Comparison of ENCODE assay signal across 1 fruit fly cellular context in genomic region chr3L:19260278-19260803, dm6.
TF ChIP-seq lines count a peak whose summit lies in the region.

Gene nes (minus strand): TSS chr3L:19260679.

TF ChIP-seq in whole organism, embryonic, 481 proteins besides CTCF, POLR2A, EP300 and RAD21 (continued from another document):
- TF ChIP-seq CG34422 (GFP tag; IDR thresholded peaks at IDR 0.05; lab: Robert Waterston, UW) = peak; percentile 8; the same call in 1 of the 3 replicates
- peak; percentile 54 for TF ChIP-seq MBD-R2 (GFP tag; IDR thresholded peaks at IDR 0.05; lab: Robert Waterston, UW)
- TF ChIP-seq CG8290 (GFP tag; optimal IDR thresholded peaks at IDR 0.05; lab: Kevin White, UChicago) = no peak
- peak in 1 of 2 experiments; percentile 56 for TF ChIP-seq CG8290 (tag; optimal IDR thresholded peaks at IDR 0.05; lab: Kevin White, UChicago)
- no peak for TF ChIP-seq usp (GFP tag; optimal IDR thresholded peaks at IDR 0.05; lab: Kevin White, UChicago)
- peak; percentile 37 for TF ChIP-seq CG10147 (GFP tag; optimal IDR thresholded peaks at IDR 0.05; lab: Kevin White, UChicago)
- no peak for TF ChIP-seq Vsx1 (GFP tag; optimal IDR thresholded peaks at IDR 0.05; lab: Kevin White, UChicago)
- no peak for TF ChIP-seq CG6813 (GFP tag; optimal IDR thresholded peaks at IDR 0.05; lab: Kevin White, UChicago)
- no peak for TF ChIP-seq CG9609 (GFP tag; optimal IDR thresholded peaks at IDR 0.05; lab: Kevin White, UChicago)
- peak; percentile 18; the same call in 1 of the 3 replicates for TF ChIP-seq CG14050 (GFP tag; IDR thresholded peaks at IDR 0.05; lab: Robert Waterston, UW)
- TF ChIP-seq CG3847 (GFP tag; IDR thresholded peaks at IDR 0.05; lab: Robert Waterston, UW) = peak; percentile 26
- TF ChIP-seq CG1603 (tag; optimal IDR thresholded peaks at IDR 0.05; lab: Kevin White, UChicago) = peak; percentile 49
- TF ChIP-seq aop (GFP tag; IDR thresholded peaks at IDR 0.05; lab: Robert Waterston, UW) = no peak
- TF ChIP-seq Stat92E (GFP tag; optimal IDR thresholded peaks at IDR 0.05; lab: Kevin White, UChicago) = no peak
- no peak for TF ChIP-seq sima (GFP tag; optimal IDR thresholded peaks at IDR 0.05; lab: Kevin White, UChicago)
- no peak for TF ChIP-seq CG4328 (GFP tag; optimal IDR thresholded peaks at IDR 0.05; lab: Kevin White, UChicago)
- peak; percentile 18 for TF ChIP-seq Abd-B (GFP tag; optimal IDR thresholded peaks at IDR 0.05; lab: Kevin White, UChicago)
- TF ChIP-seq tap (tag; optimal IDR thresholded peaks at IDR 0.05; lab: Kevin White, UChicago) = no peak
- TF ChIP-seq CG12299 (tag; optimal IDR thresholded peaks at IDR 0.05; lab: Kevin White, UChicago) = peak; percentile 6
- no peak for TF ChIP-seq dan (GFP tag; IDR thresholded peaks at IDR 0.05; lab: Robert Waterston, UW)
- TF ChIP-seq CG2120 (GFP tag; optimal IDR thresholded peaks at IDR 0.05; lab: Kevin White, UChicago) = peak; percentile 39
- peak; percentile 82 for TF ChIP-seq Ets65A (GFP tag; lab: Kevin White, UChicago)
- no peak for TF ChIP-seq CG13894 (tag; optimal IDR thresholded peaks at IDR 0.05; lab: Kevin White, UChicago)
- TF ChIP-seq mam (GFP tag; optimal IDR thresholded peaks at IDR 0.05; lab: Kevin White, UChicago) = peak; percentile 3
- 0 out of 2 replicates have a peak, but pooled peaks have one; percentile 12 for TF ChIP-seq Taf1 (GFP tag; IDR thresholded peaks at IDR 0.05; lab: Robert Waterston, UW)
- TF ChIP-seq tin (GFP tag; optimal IDR thresholded peaks at IDR 0.05; lab: Kevin White, UChicago) = no peak
- TF ChIP-seq CG8924 (tag; optimal IDR thresholded peaks at IDR 0.05; lab: Kevin White, UChicago) = peak; percentile 23
- TF ChIP-seq HLH4C (GFP tag; IDR thresholded peaks at IDR 0.05; lab: Robert Waterston, UW; ENCODE audit: partially characterized antibody) = peak; percentile 27; the same call in 1 of the 3 replicates
- peak; percentile 41 for TF ChIP-seq Scr (GFP tag; IDR thresholded peaks at IDR 0.05; lab: Robert Waterston, UW; ENCODE audit: partially characterized antibody)
- TF ChIP-seq Drgx (GFP tag; IDR thresholded peaks at IDR 0.05; lab: Robert Waterston, UW) = no peak
- TF ChIP-seq esg (GFP tag; conservative IDR thresholded peaks at IDR 0.05; lab: Robert Waterston, UW) = no peak
- TF ChIP-seq CG13287 (GFP tag; IDR thresholded peaks at IDR 0.05; lab: Robert Waterston, UW; ENCODE audit: partially characterized antibody) = peak; percentile 47; the same call in 1 of the 2 replicates
- peak; percentile 71 for TF ChIP-seq exex (tag; optimal IDR thresholded peaks at IDR 0.05; lab: Kevin White, UChicago)
- TF ChIP-seq ssp (GFP tag; IDR thresholded peaks at IDR 0.05; lab: Robert Waterston, UW) = 0 out of 2 replicates have a peak, but pooled peaks have one; percentile 41
- peak; percentile 3 for TF ChIP-seq nom (GFP tag; optimal IDR thresholded peaks at IDR 0.05; lab: Kevin White, UChicago)
- TF ChIP-seq CG18764 (GFP tag; optimal IDR thresholded peaks at IDR 0.05; lab: Kevin White, UChicago) = no peak
- peak in 1 of 2 experiments; percentile 80 for TF ChIP-seq Hr78 (GFP tag; optimal IDR thresholded peaks at IDR 0.05; lab: Kevin White, UChicago)
- TF ChIP-seq CG17568 (GFP tag; optimal IDR thresholded peaks at IDR 0.05; lab: Kevin White, UChicago) = no peak
- no peak for TF ChIP-seq CG2712 (tag; optimal IDR thresholded peaks at IDR 0.05; lab: Kevin White, UChicago)
- peak; percentile 62 for TF ChIP-seq CG4617 (GFP tag; optimal IDR thresholded peaks at IDR 0.05; lab: Kevin White, UChicago; ENCODE audit: borderline replicate concordance)
- TF ChIP-seq CG8359 (GFP tag; optimal IDR thresholded peaks at IDR 0.05; lab: Kevin White, UChicago; ENCODE audit: borderline replicate concordance) = no peak
- no peak for TF ChIP-seq CG13424 (tag; optimal IDR thresholded peaks at IDR 0.05; lab: Kevin White, UChicago)
- no peak for TF ChIP-seq CG11456 (GFP tag; IDR thresholded peaks at IDR 0.05; lab: Robert Waterston, UW)
- TF ChIP-seq CrebB (tag; optimal IDR thresholded peaks at IDR 0.05; lab: Kevin White, UChicago) = peak; percentile 14
- no peak; the same call in 1 of the 2 replicates for TF ChIP-seq CG9215 (GFP tag; IDR thresholded peaks at IDR 0.05; lab: Robert Waterston, UW)
- peak; percentile 78 for TF ChIP-seq Med (GFP tag; lab: Kevin White, UChicago)
- TF ChIP-seq her (GFP tag; optimal IDR thresholded peaks at IDR 0.05; lab: Kevin White, UChicago) = no peak
- peak; percentile 13; the same call in 1 of the 4 replicates for TF ChIP-seq Gug (GFP tag; IDR thresholded peaks at IDR 0.05; lab: Robert Waterston, UW)
- TF ChIP-seq nmo (GFP tag; optimal IDR thresholded peaks at IDR 0.05; lab: Kevin White, UChicago) = no peak
- 0 out of 2 replicates have a peak, but pooled peaks have one; percentile 10 for TF ChIP-seq Rfx (GFP tag; IDR thresholded peaks at IDR 0.05; lab: Robert Waterston, UW)
- TF ChIP-seq jumu (GFP tag; optimal IDR thresholded peaks at IDR 0.05; lab: Kevin White, UChicago) = no peak
- no peak for TF ChIP-seq h (optimal IDR thresholded peaks at IDR 0.05; lab: Kevin White, UChicago)
- peak; percentile 45 for TF ChIP-seq CG12769 (tag; optimal IDR thresholded peaks at IDR 0.05; lab: Kevin White, UChicago)
- peak; percentile 7 for TF ChIP-seq YL-1 (GFP tag; optimal IDR thresholded peaks at IDR 0.05; lab: Kevin White, UChicago)
- peak; percentile 9 for TF ChIP-seq bab2 (GFP tag; optimal IDR thresholded peaks at IDR 0.05; lab: Kevin White, UChicago)
- peak; percentile 6 for TF ChIP-seq CG14710 (tag; optimal IDR thresholded peaks at IDR 0.05; lab: Kevin White, UChicago)
- no peak for TF ChIP-seq ATbp (GFP tag; optimal IDR thresholded peaks at IDR 0.05; lab: Kevin White, UChicago)
- peak; percentile 10 for TF ChIP-seq CG1602 (GFP tag; optimal IDR thresholded peaks at IDR 0.05; lab: Kevin White, UChicago)
- no peak for TF ChIP-seq CG10462 (GFP tag; optimal IDR thresholded peaks at IDR 0.05; lab: Kevin White, UChicago)
- peak; percentile 17 for TF ChIP-seq Jarid2 (GFP tag; optimal IDR thresholded peaks at IDR 0.05; lab: Kevin White, UChicago)
- 0 out of 3 replicates have a peak, but pooled peaks have one; percentile 29 for TF ChIP-seq knrl (GFP tag; IDR thresholded peaks at IDR 0.05; lab: Robert Waterston, UW; ENCODE audit: partially characterized antibody)
- TF ChIP-seq slbo (GFP tag; IDR thresholded peaks at IDR 0.05; lab: Robert Waterston, UW) = peak; percentile 68
- peak; percentile 3 for TF ChIP-seq CoRest (tag; optimal IDR thresholded peaks at IDR 0.05; lab: Kevin White, UChicago)
- peak; percentile 49; the same call in 1 of the 2 replicates for TF ChIP-seq CG32532 (GFP tag; IDR thresholded peaks at IDR 0.05; lab: Robert Waterston, UW)
- no peak for TF ChIP-seq CG5953 (GFP tag; IDR thresholded peaks at IDR 0.05; lab: Robert Waterston, UW)
- peak; percentile 84 for TF ChIP-seq ftz-f1 (GFP tag; optimal IDR thresholded peaks at IDR 0.05; lab: Kevin White, UChicago)
- no peak for TF ChIP-seq abd-A (tag; optimal IDR thresholded peaks at IDR 0.05; lab: Kevin White, UChicago)
- peak; percentile 52; the same call in 1 of the 2 replicates for TF ChIP-seq Bgb (GFP tag; IDR thresholded peaks at IDR 0.05; lab: Robert Waterston, UW; ENCODE audit: partially characterized antibody)
- TF ChIP-seq bcd (GFP tag; optimal IDR thresholded peaks at IDR 0.05; lab: Kevin White, UChicago) = no peak
- peak; percentile 1 for TF ChIP-seq CG13624 (GFP tag; optimal IDR thresholded peaks at IDR 0.05; lab: Kevin White, UChicago)
- no peak for TF ChIP-seq Poxn (GFP tag; IDR thresholded peaks at IDR 0.05; lab: Robert Waterston, UW)
- peak; percentile 28 for TF ChIP-seq zfh2 (GFP tag; optimal IDR thresholded peaks at IDR 0.05; lab: Kevin White, UChicago)
- no peak for TF ChIP-seq CG2678 (tag; optimal IDR thresholded peaks at IDR 0.05; lab: Kevin White, UChicago)
- peak; percentile 2 for TF ChIP-seq CG15514 (GFP tag; optimal IDR thresholded peaks at IDR 0.05; lab: Kevin White, UChicago)
- TF ChIP-seq mirr (GFP tag; optimal IDR thresholded peaks at IDR 0.05; lab: Kevin White, UChicago) = peak; percentile 6
- no peak for TF ChIP-seq CG9727 (GFP tag; optimal IDR thresholded peaks at IDR 0.05; lab: Kevin White, UChicago)
- no peak for TF ChIP-seq lab (GFP tag; optimal IDR thresholded peaks at IDR 0.05; lab: Kevin White, UChicago)
- TF ChIP-seq onecut (GFP tag; IDR thresholded peaks at IDR 0.05; lab: Robert Waterston, UW) = no peak
- TF ChIP-seq Fer1 (GFP tag; optimal IDR thresholded peaks at IDR 0.05; lab: Kevin White, UChicago) = peak; percentile 7
- TF ChIP-seq Atf6 (GFP tag; IDR thresholded peaks at IDR 0.05; lab: Robert Waterston, UW) = peak; percentile 50; the same call in 1 of the 2 replicates
- no peak for TF ChIP-seq Awh (GFP tag; IDR thresholded peaks at IDR 0.05; lab: Robert Waterston, UW)
- TF ChIP-seq CG15479 (GFP tag; optimal IDR thresholded peaks at IDR 0.05; lab: Kevin White, UChicago) = no peak
- no peak for TF ChIP-seq CG6254 (GFP tag; optimal IDR thresholded peaks at IDR 0.05; lab: Kevin White, UChicago)
- TF ChIP-seq ind (GFP tag; optimal IDR thresholded peaks at IDR 0.05; lab: Kevin White, UChicago) = peak; percentile 21
- TF ChIP-seq Doc2 (GFP tag; IDR thresholded peaks at IDR 0.05; lab: Robert Waterston, UW) = no peak
- peak; percentile 74 for TF ChIP-seq sens (GFP tag; lab: Kevin White, UChicago)
- no peak for TF ChIP-seq CG2875 (GFP tag; optimal IDR thresholded peaks at IDR 0.05; lab: Kevin White, UChicago)
- TF ChIP-seq E2f2 (GFP tag; IDR thresholded peaks at IDR 0.05; lab: Robert Waterston, UW) = peak; percentile 25; the same call in 1 of the 2 replicates
- peak; percentile 79 for TF ChIP-seq stwl (tag; optimal IDR thresholded peaks at IDR 0.05; lab: Kevin White, UChicago)
